Worm (Caenorhabditis elegans): ENCODE data around the gene mtss-1.

mtss-1 gene

DNA sequence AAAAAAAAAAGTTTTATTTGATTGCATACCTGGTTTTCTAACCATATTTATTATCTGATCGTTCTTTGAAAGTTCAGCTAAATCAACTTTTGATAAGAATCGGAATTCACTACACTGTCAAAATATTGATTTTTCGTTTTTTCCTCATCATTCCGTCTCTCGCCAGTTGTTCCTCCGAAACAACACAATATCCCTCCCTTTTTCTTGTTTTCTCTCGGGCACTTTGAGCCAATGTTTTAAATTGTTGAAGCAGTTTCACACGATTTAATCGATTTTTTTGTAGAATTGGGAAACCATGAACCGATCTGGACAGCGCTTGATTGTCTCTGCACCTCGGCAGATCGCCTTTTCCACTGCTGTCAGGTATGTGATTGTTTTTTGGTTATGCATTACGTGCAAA lies 1.1 kb downstream of the mtss-1 start, which contains the start of gene K02D10.1:
Gene K02D10.1, plus strand, starts transcription at position 284 of the 400 bp plus-strand sequence.
- TF ChIP-seq tbx-37 (GFP tag; conservative IDR thresholded peaks at IDR 0.05) (no peak), flt-1 (GFP tag; IDR thresholded peaks at IDR 0.05) (no peak), ceh-36 (tag; optimal IDR thresholded peaks at IDR 0.05) (no peak), ceh-13 (GFP tag; optimal IDR thresholded peaks at IDR 0.05) (no peak)

DNA sequence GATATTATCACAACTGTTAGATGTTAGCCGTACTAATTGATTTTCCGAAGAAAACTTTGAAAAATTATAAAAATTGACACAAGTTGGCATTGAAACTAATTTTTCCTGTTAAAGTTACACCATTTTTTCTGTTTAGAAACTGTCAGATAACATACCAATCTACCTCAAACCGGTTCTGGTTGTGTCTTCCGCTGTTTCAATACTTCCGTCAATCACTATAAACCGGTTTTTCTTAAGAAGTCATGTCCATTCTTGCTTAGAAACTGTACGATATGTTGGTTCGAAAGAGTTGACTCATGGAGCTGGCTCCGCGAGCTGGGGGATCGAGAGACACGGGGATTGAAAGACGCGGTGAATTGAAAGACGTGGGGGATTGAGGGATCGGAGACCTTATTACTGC lies 2.1 kb downstream of the mtss-1 start:
- no peak for TF ChIP-seq F13C5.2 (tag; optimal IDR thresholded peaks at IDR 0.05)
- no peak for TF ChIP-seq ceh-36 (tag; optimal IDR thresholded peaks at IDR 0.05)
- no peak for TF ChIP-seq ets-7 (tag; optimal IDR thresholded peaks at IDR 0.05)
- no peak for TF ChIP-seq ceh-13 (GFP tag; optimal IDR thresholded peaks at IDR 0.05)
- TF ChIP-seq flt-1 (GFP tag; IDR thresholded peaks at IDR 0.05): no peak
- no peak for TF ChIP-seq pes-1 (GFP tag; IDR thresholded peaks at IDR 0.05)
- TF ChIP-seq tra-4 (tag; optimal IDR thresholded peaks at IDR 0.05): no peak
- TF ChIP-seq hmbx-1 (tag; optimal IDR thresholded peaks at IDR 0.05): no peak
- TF ChIP-seq hmg-4 (GFP tag; optimal IDR thresholded peaks at IDR 0.05): no peak
- TF ChIP-seq sea-1 (GFP tag; conservative IDR thresholded peaks at IDR 0.05): no peak
- no peak for TF ChIP-seq scrt-1 (GFP tag; IDR thresholded peaks at IDR 0.05)
- no peak for TF ChIP-seq hnd-1 (tag; optimal IDR thresholded peaks at IDR 0.05)
- TF ChIP-seq aly-1 (tag; optimal IDR thresholded peaks at IDR 0.05): no peak

DNA sequence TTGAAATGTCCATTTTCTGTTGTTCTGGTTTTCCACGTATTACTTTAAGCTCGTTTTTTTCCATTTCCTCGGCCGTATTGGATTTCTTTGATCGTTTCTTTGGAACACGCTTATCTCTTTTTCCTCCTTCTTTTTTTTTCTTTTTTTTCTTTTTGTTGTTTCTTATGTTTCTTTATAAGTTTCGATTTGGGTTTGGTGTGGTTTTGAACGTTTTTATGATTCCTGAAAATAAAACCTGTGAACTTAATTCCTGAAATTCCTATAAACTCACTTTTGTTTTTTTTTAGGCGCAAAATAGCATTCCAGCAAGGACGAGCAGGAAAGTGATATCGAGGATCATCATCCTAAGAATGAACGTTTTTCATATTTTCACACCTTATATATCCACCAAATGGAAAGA lies 3.1 kb downstream of the mtss-1 start, which contains the start of gene K02D10.2:
Gene K02D10.2, minus strand, starts transcription at position 101 of the 400 bp plus-strand sequence.
- TF ChIP-seq pes-1 (GFP tag; IDR thresholded peaks at IDR 0.05) (no peak), flt-1 (GFP tag; IDR thresholded peaks at IDR 0.05) (no peak), hnd-1 (tag; optimal IDR thresholded peaks at IDR 0.05) (no peak), F13C5.2 (tag; optimal IDR thresholded peaks at IDR 0.05) (no peak), hmg-4 (GFP tag; optimal IDR thresholded peaks at IDR 0.05) (no peak), aly-1 (tag; optimal IDR thresholded peaks at IDR 0.05) (no peak), tra-4 (tag; optimal IDR thresholded peaks at IDR 0.05) (no peak), sea-1 (GFP tag; conservative IDR thresholded peaks at IDR 0.05) (no peak), tbx-11 (GFP tag; IDR thresholded peaks at IDR 0.05) (no peak), B0310.2 (tag; optimal IDR thresholded peaks at IDR 0.05) (no peak), ceh-36 (tag; optimal IDR thresholded peaks at IDR 0.05) (no peak), hmbx-1 (tag; optimal IDR thresholded peaks at IDR 0.05) (no peak), ets-7 (tag; optimal IDR thresholded peaks at IDR 0.05) (no peak), scrt-1 (GFP tag; IDR thresholded peaks at IDR 0.05) (no peak), ceh-13 (GFP tag; optimal IDR thresholded peaks at IDR 0.05) (no peak), tbx-37 (GFP tag; conservative IDR thresholded peaks at IDR 0.05) (no peak), ama-1 (optimal IDR thresholded peaks at IDR 0.05) (no peak)

DNA sequence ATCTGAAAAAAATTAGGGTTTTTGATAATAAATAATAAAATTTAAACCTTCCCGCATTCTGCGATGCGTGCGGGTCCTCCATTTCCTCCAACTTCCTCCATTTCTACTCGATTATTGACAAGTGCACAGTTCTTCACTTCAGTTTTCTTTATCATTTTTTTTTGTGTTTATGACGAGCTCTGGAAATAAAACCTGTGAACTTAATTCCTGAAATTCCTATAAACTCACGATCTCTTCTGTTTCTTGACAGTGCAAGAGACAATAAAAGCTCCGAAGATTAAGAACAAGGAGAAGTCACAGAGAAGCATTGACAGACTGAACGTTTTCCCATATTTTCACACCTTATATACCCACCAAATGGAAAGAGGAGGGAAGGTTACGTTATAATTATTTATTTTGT lies 3.7 kb downstream of the mtss-1 start, which contains the start of gene K02D10.3:
Gene K02D10.3, minus strand, starts transcription at position 101 of the 400 bp plus-strand sequence.
- TF ChIP-seq ets-7 (tag; optimal IDR thresholded peaks at IDR 0.05) (no peak), flt-1 (GFP tag; IDR thresholded peaks at IDR 0.05) (no peak), tra-4 (tag; optimal IDR thresholded peaks at IDR 0.05) (no peak), tbx-11 (GFP tag; IDR thresholded peaks at IDR 0.05) (no peak), sea-1 (GFP tag; conservative IDR thresholded peaks at IDR 0.05) (no peak), F13C5.2 (tag; optimal IDR thresholded peaks at IDR 0.05) (no peak), B0310.2 (tag; optimal IDR thresholded peaks at IDR 0.05) (no peak), aly-1 (tag; optimal IDR thresholded peaks at IDR 0.05) (no peak)

DNA sequence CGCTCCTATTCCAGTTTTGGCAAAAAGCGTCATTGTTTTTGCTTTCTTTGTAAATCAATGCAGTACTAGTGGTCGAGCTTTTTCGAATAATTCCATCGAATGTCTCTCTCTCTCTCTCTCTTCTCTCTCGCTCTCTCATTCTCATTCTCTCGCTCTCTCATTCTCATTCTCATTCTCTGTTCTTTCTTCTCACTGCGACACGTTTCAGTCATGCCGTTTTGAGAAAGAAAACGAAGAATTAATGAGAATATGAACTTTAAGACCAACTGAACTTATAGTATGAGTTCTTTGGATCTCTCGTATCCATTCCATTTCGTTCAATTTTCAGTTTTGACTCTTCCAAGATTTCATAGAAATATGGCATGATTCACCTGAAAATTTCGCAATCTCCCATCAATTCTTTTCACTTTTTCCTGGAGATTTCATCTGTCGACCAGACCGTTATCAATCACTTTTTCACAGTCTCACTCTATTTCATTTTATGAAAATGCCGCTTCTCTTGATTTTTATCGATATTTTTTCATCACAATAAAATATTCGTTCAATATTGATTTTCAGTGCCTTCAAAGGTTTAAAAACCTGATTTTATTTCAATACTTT lies 4.4 kb downstream of the mtss-1 start:
- no peak for TF ChIP-seq ceh-13 (GFP tag; optimal IDR thresholded peaks at IDR 0.05)
- TF ChIP-seq F13C5.2 (tag; optimal IDR thresholded peaks at IDR 0.05): no peak
- TF ChIP-seq hmg-4 (GFP tag; optimal IDR thresholded peaks at IDR 0.05): no peak
- TF ChIP-seq flt-1 (GFP tag; IDR thresholded peaks at IDR 0.05): no peak
- no peak for TF ChIP-seq hmbx-1 (tag; optimal IDR thresholded peaks at IDR 0.05)
- TF ChIP-seq ets-7 (tag; optimal IDR thresholded peaks at IDR 0.05): no peak
- TF ChIP-seq ceh-36 (tag; optimal IDR thresholded peaks at IDR 0.05): no peak
- no peak for TF ChIP-seq hnd-1 (tag; optimal IDR thresholded peaks at IDR 0.05)

DNA sequence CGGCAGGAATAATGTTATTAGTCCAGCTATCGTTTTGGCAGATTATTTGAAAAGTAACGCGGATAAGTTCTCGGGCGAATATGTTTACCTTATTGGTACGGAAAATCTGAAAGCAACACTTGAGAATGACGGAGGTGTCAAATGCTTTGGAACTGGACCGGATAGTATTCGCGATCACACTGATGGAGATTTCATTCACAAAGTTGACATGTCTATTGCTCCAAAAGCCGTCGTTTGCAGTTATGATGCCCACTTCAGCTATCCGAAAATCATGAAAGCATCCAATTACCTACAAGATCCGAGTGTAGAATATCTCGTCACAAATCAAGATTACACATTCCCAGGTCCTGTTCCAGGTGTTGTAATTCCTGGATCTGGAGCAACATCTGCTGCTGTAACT lies 5.3 kb downstream of the mtss-1 start:
- TF ChIP-seq tbx-11 (GFP tag; IDR thresholded peaks at IDR 0.05): no peak
- no peak for TF ChIP-seq ceh-36 (tag; optimal IDR thresholded peaks at IDR 0.05)
- no peak for TF ChIP-seq scrt-1 (GFP tag; IDR thresholded peaks at IDR 0.05)
- no peak for TF ChIP-seq ama-1 (optimal IDR thresholded peaks at IDR 0.05)
- TF ChIP-seq flt-1 (GFP tag; IDR thresholded peaks at IDR 0.05): no peak
- no peak for TF ChIP-seq ets-7 (tag; optimal IDR thresholded peaks at IDR 0.05)
- TF ChIP-seq pes-1 (GFP tag; IDR thresholded peaks at IDR 0.05): no peak
- TF ChIP-seq sea-1 (GFP tag; conservative IDR thresholded peaks at IDR 0.05): no peak
- no peak for TF ChIP-seq aly-1 (tag; optimal IDR thresholded peaks at IDR 0.05)
- no peak for TF ChIP-seq B0310.2 (tag; optimal IDR thresholded peaks at IDR 0.05)
- TF ChIP-seq hnd-1 (tag; optimal IDR thresholded peaks at IDR 0.05): no peak
- TF ChIP-seq hmg-4 (GFP tag; optimal IDR thresholded peaks at IDR 0.05): no peak
- TF ChIP-seq tbx-37 (GFP tag; conservative IDR thresholded peaks at IDR 0.05): no peak
- TF ChIP-seq F13C5.2 (tag; optimal IDR thresholded peaks at IDR 0.05): no peak
- TF ChIP-seq ceh-13 (GFP tag; optimal IDR thresholded peaks at IDR 0.05): no peak

DNA sequence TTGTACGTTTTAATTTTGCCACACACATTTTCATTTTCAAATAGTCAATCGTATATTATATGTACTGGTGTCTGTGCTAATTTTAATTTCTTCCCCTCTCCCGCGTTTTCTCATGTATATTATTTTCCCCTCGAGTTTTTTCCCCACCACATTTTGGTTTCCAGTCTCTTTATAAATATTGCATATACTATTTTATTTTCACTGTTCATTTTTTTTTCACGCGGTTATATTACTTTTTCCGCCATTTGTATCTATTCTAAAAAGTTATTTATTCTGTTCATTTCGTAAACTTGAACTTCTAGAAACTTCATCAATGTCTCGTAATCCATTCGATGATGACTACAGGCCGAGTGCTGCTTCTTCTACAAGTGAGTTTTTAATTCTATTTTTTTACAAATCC lies 7.8 kb downstream of the mtss-1 start, which contains the start of gene snap-29:
Gene snap-29, plus strand, starts transcription at position 301 of the 400 bp plus-strand sequence.
- TF ChIP-seq ets-7 (tag; optimal IDR thresholded peaks at IDR 0.05): no peak
- TF ChIP-seq tbx-37 (GFP tag; conservative IDR thresholded peaks at IDR 0.05): no peak
- no peak for TF ChIP-seq sea-1 (GFP tag; conservative IDR thresholded peaks at IDR 0.05)
- TF ChIP-seq tra-4 (tag; optimal IDR thresholded peaks at IDR 0.05): no peak
- TF ChIP-seq scrt-1 (GFP tag; IDR thresholded peaks at IDR 0.05): no peak
- no peak for TF ChIP-seq pes-1 (GFP tag; IDR thresholded peaks at IDR 0.05)
- TF ChIP-seq hmg-4 (GFP tag; optimal IDR thresholded peaks at IDR 0.05): no peak
- no peak for TF ChIP-seq ama-1 (optimal IDR thresholded peaks at IDR 0.05)
- TF ChIP-seq ceh-36 (tag; optimal IDR thresholded peaks at IDR 0.05): no peak
- TF ChIP-seq F13C5.2 (tag; optimal IDR thresholded peaks at IDR 0.05): no peak

Measured in whole organism, early embryonic.